Fruit fly (Drosophila melanogaster) whole organism, embryonic: ENCODE measurements around the gene CG5727.

ENCODE experiments used
- Bgb ChIP-seq: fragments of 200-800 bp; sonication (Bioruptor generic); IDR thresholded peaks from 2 replicates; pipeline ENCODE4 v1.3.6; 2022; ENCODE audit warnings: missing biosample characterization, missing genetic modification characterization; ENCODE audit not compliant: partially characterized antibody
- CG10366 ChIP-seq: fragments of 200-800 bp; sonication (Bioruptor generic); IDR thresholded peaks from 2 replicates; pipeline ENCODE4 v1.3.6; 2022; ENCODE audit warnings: missing biosample characterization, missing genetic modification characterization
- CG10654 ChIP-seq: fragments of 200-800 bp; sonication (Bioruptor generic); optimal IDR thresholded peaks from 2 replicates; lab custom pipeline; 2016; ENCODE audit warnings: missing biosample characterization, missing genetic modification characterization
- CG11560 ChIP-seq: fragments of 200-800 bp; sonication (Bioruptor generic); IDR thresholded peaks from 3 replicates; pipeline ENCODE4 v1.3.6; 2022; ENCODE audit warnings: missing biosample characterization, missing genetic modification characterization
- CG11695 ChIP-seq: fragments of 200-800 bp; sonication (Bioruptor generic); IDR thresholded peaks from 3 replicates; pipeline ENCODE4 v1.3.6; 2022; ENCODE audit warnings: missing biosample characterization, missing genetic modification characterization
- CG12155 ChIP-seq: fragments of 200-800 bp; sonication (Bioruptor generic); optimal IDR thresholded peaks from 3 replicates; lab custom pipeline; 2016; ENCODE audit warnings: missing biosample characterization, missing genetic modification characterization
- CG12391 ChIP-seq: fragments of 200-800 bp; sonication (Bioruptor generic); optimal IDR thresholded peaks from 3 replicates; lab custom pipeline; 2018; ENCODE audit warnings: missing biosample characterization, mild to moderate bottlenecking, missing genetic modification characterization, moderate library complexity
- CG12769 ChIP-seq: fragments of 200-800 bp; sonication (Bioruptor generic); optimal IDR thresholded peaks from 2 replicates; lab custom pipeline; 2019; ENCODE audit warnings: missing biosample characterization, mild to moderate bottlenecking, missing genetic modification characterization, moderate library complexity
- CG13624 ChIP-seq: fragments of 200-800 bp; sonication (Bioruptor generic); optimal IDR thresholded peaks from 2 replicates; lab custom pipeline; 2016; ENCODE audit warnings: missing biosample characterization, missing genetic modification characterization
- CG14860 ChIP-seq: fragments of 200-800 bp; sonication (Bioruptor generic); IDR thresholded peaks from 3 replicates; pipeline ENCODE4 v1.3.6; 2022; ENCODE audit warnings: missing biosample characterization, missing genetic modification characterization; ENCODE audit not compliant: partially characterized antibody
- CG14965 ChIP-seq: fragments of 200-800 bp; sonication (Bioruptor generic); optimal IDR thresholded peaks from 2 replicates; lab custom pipeline; 2016; ENCODE audit warnings: missing biosample characterization, missing genetic modification characterization, borderline replicate concordance
- CG1603 ChIP-seq: fragments of 200-800 bp; sonication (Bioruptor generic); optimal IDR thresholded peaks from 2 replicates; lab custom pipeline; 2019; ENCODE audit warnings: missing biosample characterization, mild to moderate bottlenecking, missing genetic modification characterization, moderate library complexity
- CG17568 ChIP-seq: fragments of 200-800 bp; sonication (Bioruptor generic); optimal IDR thresholded peaks from 2 replicates; lab custom pipeline; 2018; ENCODE audit warnings: missing biosample characterization, mild to moderate bottlenecking, missing genetic modification characterization, moderate library complexity
- CG17612 ChIP-seq: fragments of 200-800 bp; sonication (Bioruptor generic); IDR thresholded peaks from 2 replicates; pipeline ENCODE4 v1.3.6; 2022; ENCODE audit warnings: missing biosample characterization, missing genetic modification characterization
- CG2120 ChIP-seq: fragments of 200-800 bp; sonication (Bioruptor generic); optimal IDR thresholded peaks from 3 replicates; lab custom pipeline; 2016; ENCODE audit warnings: missing biosample characterization, missing genetic modification characterization
- CG2712 ChIP-seq: fragments of 200-800 bp; optimal IDR thresholded peaks from 3 replicates; lab custom pipeline; 2019; ENCODE audit warnings: missing biosample characterization, mild to moderate bottlenecking, missing genetic modification characterization, moderate library complexity
- CG34376 ChIP-seq: fragments of 200-800 bp; sonication (Bioruptor generic); optimal IDR thresholded peaks from 2 replicates; lab custom pipeline; 2018; ENCODE audit warnings: missing biosample characterization, mild to moderate bottlenecking, missing genetic modification characterization
- CG3838 ChIP-seq: fragments of 200-800 bp; sonication (Bioruptor generic); optimal IDR thresholded peaks from 3 replicates; lab custom pipeline; 2016; ENCODE audit warnings: missing biosample characterization, missing genetic modification characterization
- CG4424 ChIP-seq: fragments of 200-800 bp; sonication (Bioruptor generic); optimal IDR thresholded peaks from 3 replicates; lab custom pipeline; 2016; ENCODE audit warnings: missing biosample characterization, missing genetic modification characterization
- CG6654 ChIP-seq: fragments of 200-800 bp; sonication (Bioruptor generic); optimal IDR thresholded peaks from 2 replicates; lab custom pipeline; 2017; ENCODE audit warnings: missing biosample characterization, mild to moderate bottlenecking, missing genetic modification characterization
- CG7786 ChIP-seq: fragments of 200-800 bp; sonication (Bioruptor generic); optimal IDR thresholded peaks from 2 replicates; lab custom pipeline; 2016; ENCODE audit warnings: missing biosample characterization, missing genetic modification characterization
- CG7987 ChIP-seq: fragments of 200-800 bp; sonication (Bioruptor generic); optimal IDR thresholded peaks from 2 replicates; lab custom pipeline; 2018; ENCODE audit warnings: missing biosample characterization, mild to moderate bottlenecking, missing genetic modification characterization, moderate library complexity
- CG8478 ChIP-seq: fragments of >200 bp; optimal IDR thresholded peaks from 2 replicates; lab custom pipeline; 2018
- Dbx ChIP-seq: fragments of 200-800 bp; sonication (Bioruptor generic); IDR thresholded peaks from 3 replicates; pipeline ENCODE4 v1.3.6; 2022; ENCODE audit warnings: missing biosample characterization, missing genetic modification characterization
- E2f2 ChIP-seq: fragments of 200-800 bp; sonication (Bioruptor generic); IDR thresholded peaks from 2 replicates; pipeline ENCODE4 v1.3.6; 2022; ENCODE audit warnings: missing biosample characterization, missing genetic modification characterization
- Fer1 ChIP-seq: fragments of 200-800 bp; sonication (Bioruptor generic); optimal IDR thresholded peaks from 2 replicates; lab custom pipeline; 2017; ENCODE audit warnings: missing biosample characterization, mild to moderate bottlenecking, missing genetic modification characterization
- HLH54F ChIP-seq: fragments of 200-800 bp; sonication (Bioruptor generic); optimal IDR thresholded peaks from 3 replicates; lab custom pipeline; 2016; ENCODE audit warnings: missing biosample characterization, missing genetic modification characterization
- MESR4 ChIP-seq: fragments of 200-800 bp; sonication (Bioruptor generic); optimal IDR thresholded peaks from 2 replicates; lab custom pipeline; 2018; ENCODE audit warnings: missing biosample characterization, mild to moderate bottlenecking, missing genetic modification characterization, moderate library complexity
- MTF-1 ChIP-seq: fragments of 200-800 bp; sonication (Bioruptor generic); optimal IDR thresholded peaks from 2 replicates; lab custom pipeline; 2018; ENCODE audit warnings: missing biosample characterization, mild to moderate bottlenecking, missing genetic modification characterization, borderline replicate concordance
- Meics ChIP-seq: fragments of 200-800 bp; sonication (Bioruptor generic); optimal IDR thresholded peaks from 2 replicates; lab custom pipeline; 2017; ENCODE audit warnings: missing biosample characterization, mild to moderate bottlenecking, missing genetic modification characterization
- Myb ChIP-seq: fragments of 200-800 bp; sonication (Bioruptor generic); optimal IDR thresholded peaks from 2 replicates; lab custom pipeline; 2016; ENCODE audit warnings: missing biosample characterization, missing genetic modification characterization
- Scr ChIP-seq: fragments of 200-800 bp; sonication (Bioruptor generic); IDR thresholded peaks from 2 replicates; pipeline ENCODE4 v1.3.6; 2022; ENCODE audit warnings: missing biosample characterization, missing genetic modification characterization; ENCODE audit not compliant: partially characterized antibody
- Tbp ChIP-seq: fragments of >200 bp; optimal IDR thresholded peaks from 2 replicates; lab custom pipeline; 2018; ENCODE audit warnings: missing biosample characterization, missing genetic modification characterization
- amos ChIP-seq: fragments of 200-800 bp; sonication (Bioruptor generic); IDR thresholded peaks from 2 replicates; pipeline ENCODE4 v1.3.6; 2022; ENCODE audit warnings: missing biosample characterization, missing genetic modification characterization; ENCODE audit not compliant: partially characterized antibody
- bbx ChIP-seq: fragments of 200-800 bp; sonication (Bioruptor generic); IDR thresholded peaks from 2 replicates; pipeline ENCODE4 v1.3.6; 2022; ENCODE audit warnings: missing biosample characterization, missing genetic modification characterization; ENCODE audit not compliant: partially characterized antibody
- dmrt11E ChIP-seq: fragments of 200-800 bp; sonication (Bioruptor generic); optimal IDR thresholded peaks from 3 replicates; lab custom pipeline; 2018; ENCODE audit warnings: missing biosample characterization, mild to moderate bottlenecking, missing genetic modification characterization, moderate library complexity
- fu2 ChIP-seq: fragments of 200-800 bp; sonication (Bioruptor generic); optimal IDR thresholded peaks from 2 replicates; lab custom pipeline; 2016; ENCODE audit warnings: missing biosample characterization, missing genetic modification characterization
- gcm2 ChIP-seq: fragments of 200-800 bp; sonication (Bioruptor generic); optimal IDR thresholded peaks from 2 replicates; lab custom pipeline; 2016; ENCODE audit warnings: missing biosample characterization, missing genetic modification characterization
- hbn ChIP-seq: fragments of 200-800 bp; sonication (Bioruptor generic); IDR thresholded peaks from 2 replicates; pipeline ENCODE4 v1.3.6; 2022; ENCODE audit warnings: missing biosample characterization, missing genetic modification characterization; ENCODE audit not compliant: partially characterized antibody
- her ChIP-seq: fragments of 200-800 bp; sonication (Bioruptor generic); optimal IDR thresholded peaks from 2 replicates; lab custom pipeline; 2016; ENCODE audit warnings: missing biosample characterization, missing genetic modification characterization
- kay ChIP-seq: fragments of 200-800 bp; sonication (Bioruptor generic); optimal IDR thresholded peaks from 2 replicates; lab custom pipeline; 2016; ENCODE audit warnings: missing biosample characterization, missing genetic modification characterization
- mam ChIP-seq: fragments of 200-800 bp; sonication (Bioruptor generic); optimal IDR thresholded peaks from 3 replicates; lab custom pipeline; 2016; ENCODE audit warnings: missing biosample characterization, missing genetic modification characterization
- mld ChIP-seq: fragments of 200-800 bp; sonication (Bioruptor generic); IDR thresholded peaks from 3 replicates; pipeline ENCODE4 v1.3.6; 2022; ENCODE audit warnings: missing biosample characterization, missing genetic modification characterization; ENCODE audit not compliant: partially characterized antibody
- row ChIP-seq: fragments of 200-800 bp; sonication (Bioruptor generic); IDR thresholded peaks from 3 replicates; pipeline ENCODE4 v1.3.6; 2022; ENCODE audit warnings: missing biosample characterization, missing genetic modification characterization
- seq ChIP-seq: fragments of 200-800 bp; sonication (Bioruptor generic); IDR thresholded peaks from 2 replicates; pipeline ENCODE4 v1.3.6; 2022; ENCODE audit warnings: missing biosample characterization, missing genetic modification characterization
- slp2 ChIP-seq: fragments of 200-800 bp; sonication (Bioruptor generic); optimal IDR thresholded peaks from 2 replicates; lab custom pipeline; 2016; ENCODE audit warnings: missing biosample characterization, missing genetic modification characterization
- sqz ChIP-seq: fragments of 200-800 bp; sonication (Bioruptor generic); optimal IDR thresholded peaks from 3 replicates; lab custom pipeline; 2018; ENCODE audit warnings: missing biosample characterization, mild to moderate bottlenecking, missing genetic modification characterization
- sug ChIP-seq: fragments of 200-800 bp; optimal IDR thresholded peaks from 2 replicates; lab custom pipeline; 2019; ENCODE audit warnings: missing biosample characterization, mild to moderate bottlenecking, missing genetic modification characterization, moderate library complexity
- tio ChIP-seq: fragments of 200-800 bp; sonication (Bioruptor generic); optimal IDR thresholded peaks from 2 replicates; lab custom pipeline; 2017; ENCODE audit warnings: missing biosample characterization, missing genetic modification characterization, inconsistent platforms
- unc-4 ChIP-seq: fragments of 200-800 bp; sonication (Bioruptor generic); IDR thresholded peaks from 2 replicates; pipeline ENCODE4 v1.3.6; 2022; ENCODE audit warnings: missing biosample characterization, missing genetic modification characterization; ENCODE audit not compliant: partially characterized antibody
- usp ChIP-seq: fragments of >200 bp; optimal IDR thresholded peaks from 2 replicates; lab custom pipeline; 2017; ENCODE audit warnings: missing biosample characterization, missing genetic modification characterization

CG5727 gene

DNA sequence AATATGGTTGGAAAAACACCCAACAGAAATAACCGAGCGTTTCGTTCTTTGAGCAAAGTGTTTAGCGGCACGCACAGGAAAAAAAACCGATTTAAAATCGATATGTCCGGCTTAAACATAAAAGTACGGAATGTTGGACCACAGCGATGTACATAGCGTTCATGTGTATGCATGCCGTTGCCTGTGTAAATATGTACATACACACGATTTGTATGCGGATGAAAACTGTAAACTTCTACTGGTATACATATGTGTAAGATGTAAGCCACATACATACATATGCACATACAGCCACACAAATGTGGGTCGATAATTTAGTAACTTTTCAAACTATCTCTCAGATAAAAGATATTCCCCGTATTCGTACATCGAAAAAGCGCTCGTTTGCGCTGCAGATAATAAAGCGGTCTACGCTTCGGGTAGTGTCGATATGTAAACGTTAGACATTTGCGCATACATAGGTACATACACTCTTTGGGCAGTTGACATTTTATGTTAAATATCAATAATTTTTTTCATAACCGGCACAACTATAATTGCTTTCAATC is 39.2 kb upstream of the CG5727 start (continued):
- no peak; the same call in 1 of the 2 replicates for TF ChIP-seq seq (GFP tag; lab: Robert Waterston, UW)
- no peak for TF ChIP-seq Myb
- TF ChIP-seq CG12769 (tag; lab: Kevin White, UChicago) = no peak
- TF ChIP-seq CG2120 = no peak
- TF ChIP-seq CG14965 (GFP tag; lab: Kevin White, UChicago) = no peak
- TF ChIP-seq unc-4 (GFP tag; lab: Robert Waterston, UW) = no peak
- no peak for TF ChIP-seq mam (GFP tag; lab: Kevin White, UChicago)
- peak; percentile 64 for TF ChIP-seq sqz (GFP tag; lab: Kevin White, UChicago)
- peak; percentile 72 for TF ChIP-seq CG7987 (GFP tag; lab: Kevin White, UChicago)
- TF ChIP-seq CG10366 (GFP tag; lab: Robert Waterston, UW) = no peak
- no peak for TF ChIP-seq HLH54F
- peak; percentile 55; the same call in 1 of the 3 replicates for TF ChIP-seq CG11695 (GFP tag; lab: Robert Waterston, UW)
- no peak for TF ChIP-seq kay
- TF ChIP-seq fu2 (GFP tag; lab: Kevin White, UChicago) = no peak
- no peak for TF ChIP-seq Meics (GFP tag; lab: Kevin White, UChicago)
- no peak for TF ChIP-seq tio (GFP tag; lab: Kevin White, UChicago)
- TF ChIP-seq CG12155 (GFP tag; lab: Kevin White, UChicago) = no peak
- peak; percentile 39 for TF ChIP-seq dmrt11E (tag; lab: Kevin White, UChicago)
- TF ChIP-seq CG12391 = no peak
- TF ChIP-seq CG10654 (GFP tag; lab: Kevin White, UChicago) = no peak
- no peak for TF ChIP-seq CG6654 (GFP tag; lab: Kevin White, UChicago)
- 0 out of 2 replicates have a peak, but pooled peaks have one; percentile 17 for TF ChIP-seq Scr (GFP tag; lab: Robert Waterston, UW)
- TF ChIP-seq CG34376 (GFP tag; lab: Kevin White, UChicago) = peak; percentile 80
- no peak for TF ChIP-seq CG8478 (lab: Kevin White, UChicago)
- TF ChIP-seq MTF-1 (GFP tag; lab: Kevin White, UChicago) = no peak
- TF ChIP-seq E2f2 = no peak
- no peak for TF ChIP-seq CG17612 (GFP tag; lab: Robert Waterston, UW)
- no peak for TF ChIP-seq Bgb (GFP tag; lab: Robert Waterston, UW)
- TF ChIP-seq Tbp = no peak
- TF ChIP-seq CG7786 (GFP tag; lab: Kevin White, UChicago) = no peak
- no peak for TF ChIP-seq slp2
- TF ChIP-seq gcm2 (GFP tag; lab: Kevin White, UChicago) = no peak
- no peak for TF ChIP-seq CG3838
- TF ChIP-seq CG4424 (GFP tag; lab: Kevin White, UChicago) = no peak

DNA sequence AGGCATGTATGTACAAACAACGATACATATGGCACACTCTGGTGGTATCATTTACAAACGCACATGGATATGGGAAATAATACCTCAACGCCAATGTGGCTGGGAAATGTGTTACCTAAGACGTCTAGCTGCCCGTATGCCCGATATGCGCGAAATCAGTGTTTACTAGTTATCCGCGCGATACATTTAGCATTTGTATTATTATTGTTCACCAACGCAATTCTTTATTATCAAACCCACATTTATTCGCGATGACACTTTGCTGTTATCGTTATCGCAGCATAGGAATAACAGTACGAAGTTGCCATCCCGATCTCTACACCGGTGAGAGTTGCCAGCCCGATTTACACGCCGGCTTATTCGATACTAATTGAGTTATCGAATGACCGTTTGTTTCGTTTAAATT is 36.3 kb upstream of the CG5727 start, which contains the start of gene chico:
Gene chico (minus strand): TSS at position 294 of the 406 bp plus-strand sequence.
- TF ChIP-seq CG11560 (tag; lab: Robert Waterston, UW) (peak; percentile 99), CG14860 (GFP tag; lab: Robert Waterston, UW) (peak; percentile 68), CG1603 (tag; lab: Kevin White, UChicago) (peak; percentile 83), MESR4 (GFP tag; lab: Kevin White, UChicago) (peak; percentile 79), her (GFP tag; lab: Kevin White, UChicago) (peak; percentile 42), amos (GFP tag; lab: Robert Waterston, UW) (no peak; the same call in 1 of the 2 replicates), sug (tag; lab: Kevin White, UChicago) (peak; percentile 50), hbn (GFP tag; lab: Robert Waterston, UW) (peak; percentile 52), Fer1 (GFP tag; lab: Kevin White, UChicago) (peak; percentile 27), CG2712 (peak; percentile 33), CG7987 (GFP tag; lab: Kevin White, UChicago) (peak; percentile 29), CG17568 (no peak), Dbx (GFP tag; lab: Robert Waterston, UW) (peak; percentile 22; the same call in 1 of the 3 replicates), row (GFP tag; lab: Robert Waterston, UW) (peak; percentile 49; the same call in 1 of the 3 replicates), bbx (GFP tag; lab: Robert Waterston, UW) (peak; percentile 74), usp (GFP tag; lab: Kevin White, UChicago) (no peak), CG13624 (peak; percentile 68), mld (GFP tag; lab: Robert Waterston, UW) (no peak)
